Worm (Caenorhabditis elegans) whole organism, young adult: ENCODE data around the gene rfth-1.

Source experiments
- B0035.1 ChIP-seq: sonication (generic microtip); optimal IDR thresholded peaks from 2 replicates; lab custom pipeline; 2016; ENCODE audit warnings: missing genetic modification characterization, mild to moderate bottlenecking, missing compliant biosample characterization, missing genotype, missing genetic modification reagents
- B0261.1 ChIP-seq: sonication (generic microtip); optimal IDR thresholded peaks from 2 replicates; lab custom pipeline; 2016; ENCODE audit warnings: mild to moderate bottlenecking, missing genetic modification characterization, moderate library complexity, missing compliant biosample characterization
- B0336.3 ChIP-seq: fragments of 200-800 bp; sonication (Bioruptor generic); IDR thresholded peaks from 2 replicates; pipeline ENCODE4 v1.3.6; 2022; ENCODE audit warnings: missing genetic modification characterization, missing compliant biosample characterization
- C06A6.2 ChIP-seq: fragments of 200-800 bp; sonication (Bioruptor generic); conservative IDR thresholded peaks from 2 replicates; pipeline ENCODE4 v1.3.6; 2022; ENCODE audit warnings: missing genetic modification characterization, missing compliant biosample characterization
- D2030.7 ChIP-seq: fragments of 200-800 bp; sonication (Bioruptor generic); IDR thresholded peaks from 2 replicates; pipeline ENCODE4 v1.3.6; 2022; ENCODE audit warnings: missing genetic modification reagents, missing genetic modification characterization, missing compliant biosample characterization
- F52B5.7 ChIP-seq: sonication (generic microtip); optimal IDR thresholded peaks from 2 replicates; lab custom pipeline; 2016; ENCODE audit warnings: mild to moderate bottlenecking, missing genetic modification characterization, missing compliant biosample characterization
- F55B11.4 ChIP-seq: sonication (generic microtip); optimal IDR thresholded peaks from 2 replicates; lab custom pipeline; 2016; ENCODE audit warnings: missing compliant biosample characterization, missing genetic modification characterization, borderline replicate concordance; ENCODE audit not compliant: insufficient read depth
- F57C9.4 ChIP-seq: sonication (generic microtip); optimal IDR thresholded peaks from 2 replicates; lab custom pipeline; 2017; ENCODE audit warnings: mild to moderate bottlenecking, missing genetic modification characterization, missing compliant biosample characterization
- K12H6.12 ChIP-seq: fragments of 200-800 bp; sonication (Bioruptor generic); optimal IDR thresholded peaks from 2 replicates; lab custom pipeline; 2018; ENCODE audit warnings: mild to moderate bottlenecking, missing genetic modification characterization, missing compliant biosample characterization
- T26A5.8 ChIP-seq: sonication (generic microtip); optimal IDR thresholded peaks from 2 replicates; lab custom pipeline; 2016; ENCODE audit warnings: missing genetic modification characterization, missing compliant biosample characterization
- Y56A3A.18 ChIP-seq: fragments of 200-800 bp; sonication (Bioruptor generic); IDR thresholded peaks from 2 replicates; pipeline ENCODE4 v1.3.6; 2022; ENCODE audit warnings: missing genetic modification reagents, missing genetic modification characterization, missing compliant biosample characterization
- Y67H2A.10 ChIP-seq: fragments of 200-800 bp; sonication (Bioruptor generic); conservative IDR thresholded peaks from 2 replicates; pipeline ENCODE4 v1.3.6; 2022; ENCODE audit warnings: missing genetic modification reagents, missing genetic modification characterization, missing compliant biosample characterization
- Y79H2A.3 ChIP-seq: fragments of 200-800 bp; sonication (Bioruptor generic); conservative IDR thresholded peaks from 2 replicates; pipeline ENCODE4 v1.3.6; 2022; ENCODE audit warnings: missing genetic modification reagents, missing genetic modification characterization, missing compliant biosample characterization
- ama-1 ChIP-seq, 3 experiments: fragments of 150-350 bp in 1 of 3; sonication (generic microtip) in 2 of 3; optimal IDR thresholded peaks; 2 replicates each; lab custom pipeline; 2014 to 2018; ENCODE audit warnings: missing biosample characterization in 2 of 3, missing genetic modification characterization in 2 of 3, missing genetic modification reagents in 2 of 3
- bed-1 ChIP-seq: fragments of 200-800 bp; sonication (Bioruptor generic); IDR thresholded peaks from 2 replicates; pipeline ENCODE4 v1.3.6; 2022; ENCODE audit warnings: missing genetic modification reagents, missing genetic modification characterization, missing compliant biosample characterization
- cebp-1 ChIP-seq, 2 experiments: fragments of 200-800 bp in 1 of 2; sonication (Bioruptor generic) in 1 of 2; sonication (generic microtip) in 1 of 2; IDR thresholded peaks in 1 of 2; optimal IDR thresholded peaks in 1 of 2; 2 replicates each; pipeline versions ENCODE4 v1.3.6 to Lab custom; 2017 to 2022; ENCODE audit warnings: missing compliant biosample characterization in 2 of 2, missing genetic modification characterization in 2 of 2, mild to moderate bottlenecking in 1 of 2, missing genetic modification reagents in 1 of 2, moderate library complexity in 1 of 2
- cebp-2 ChIP-seq: fragments of 200-800 bp; sonication (Bioruptor generic); IDR thresholded peaks from 2 replicates; pipeline ENCODE4 v1.3.6; 2022; ENCODE audit warnings: missing genetic modification characterization, missing compliant biosample characterization
- ceh-27 ChIP-seq: fragments of 200-800 bp; sonication (Bioruptor generic); optimal IDR thresholded peaks from 2 replicates; lab custom pipeline; 2018; ENCODE audit warnings: mild to moderate bottlenecking, missing genetic modification characterization, moderate library complexity, missing compliant biosample characterization
- ceh-40 ChIP-seq: fragments of 200-800 bp; sonication (Bioruptor generic); IDR thresholded peaks from 2 replicates; pipeline ENCODE4 v1.3.6; 2022; ENCODE audit warnings: missing genetic modification characterization, missing compliant biosample characterization
- ceh-79 ChIP-seq: sonication (generic microtip); optimal IDR thresholded peaks from 2 replicates; lab custom pipeline; 2017; ENCODE audit warnings: mild to moderate bottlenecking, missing genetic modification characterization, missing compliant biosample characterization
- ceh-91 ChIP-seq: fragments of 200-800 bp; sonication (Bioruptor generic); IDR thresholded peaks from 2 replicates; pipeline ENCODE4 v1.3.6; 2022; ENCODE audit warnings: missing genetic modification reagents, missing genetic modification characterization, missing compliant biosample characterization
- chd-7 ChIP-seq: sonication (generic microtip); optimal IDR thresholded peaks from 2 replicates; lab custom pipeline; 2016; ENCODE audit warnings: mild to moderate bottlenecking, missing genetic modification characterization, moderate library complexity, missing compliant biosample characterization
- die-1 ChIP-seq: sonication (generic microtip); optimal IDR thresholded peaks from 2 replicates; lab custom pipeline; 2016; ENCODE audit warnings: missing genotype, mild to moderate bottlenecking, missing genetic modification characterization, missing compliant biosample characterization
- dpff-1 ChIP-seq: sonication (generic microtip); optimal IDR thresholded peaks from 2 replicates; lab custom pipeline; 2017; ENCODE audit warnings: mild to moderate bottlenecking, missing genetic modification characterization, missing compliant biosample characterization
- egl-18 ChIP-seq: fragments of 200-800 bp; sonication (Bioruptor generic); IDR thresholded peaks from 2 replicates; pipeline ENCODE4 v1.3.6; 2022; ENCODE audit warnings: missing genetic modification reagents, missing genetic modification characterization, missing compliant biosample characterization
- egrh-3 ChIP-seq: fragments of 200-800 bp; sonication (Bioruptor generic); IDR thresholded peaks from 2 replicates; pipeline ENCODE4 v1.3.6; 2022; ENCODE audit warnings: missing genetic modification reagents, missing genetic modification characterization, missing compliant biosample characterization
- fkh-3 ChIP-seq: sonication (generic microtip); optimal IDR thresholded peaks from 2 replicates; lab custom pipeline; 2016; ENCODE audit warnings: mild to moderate bottlenecking, missing genetic modification characterization, missing compliant biosample characterization
- hlh-12 ChIP-seq: sonication (generic microtip); optimal IDR thresholded peaks from 2 replicates; lab custom pipeline; 2016; ENCODE audit warnings: missing genetic modification characterization, missing compliant biosample characterization
- hrde-1 ChIP-seq: sonication (generic microtip); optimal IDR thresholded peaks from 2 replicates; lab custom pipeline; 2016; ENCODE audit warnings: missing genetic modification characterization, mild to moderate bottlenecking, missing compliant biosample characterization, moderate library complexity, missing genotype, missing genetic modification reagents, borderline replicate concordance
- hsf-1 ChIP-seq: fragments of 200-800 bp; sonication (Bioruptor generic); IDR thresholded peaks from 2 replicates; pipeline ENCODE4 v1.3.6; 2022; ENCODE audit warnings: missing genetic modification reagents, missing genetic modification characterization, missing compliant biosample characterization
- lag-1 ChIP-seq: fragments of 200-800 bp; sonication (Bioruptor generic); IDR thresholded peaks from 2 replicates; pipeline ENCODE4 v1.3.6; 2022; ENCODE audit warnings: missing genetic modification reagents, missing genetic modification characterization, missing compliant biosample characterization
- lin-35 ChIP-seq, 3 experiments: fragments of 150-350 bp in 2 of 3; sonication (generic microtip) in 1 of 3; optimal IDR thresholded peaks; 2 replicates each; lab custom pipeline; 2014 to 2018; ENCODE audit warnings: missing biosample characterization in 3 of 3, missing genetic modification characterization in 3 of 3, missing genetic modification reagents in 3 of 3
- lin-40 ChIP-seq: sonication (generic microtip); optimal IDR thresholded peaks from 2 replicates; lab custom pipeline; 2016; ENCODE audit warnings: missing genetic modification characterization, mild to moderate bottlenecking, missing compliant biosample characterization, missing genotype, missing genetic modification reagents
- madf-3 ChIP-seq: fragments of 200-800 bp; sonication (Bioruptor generic); IDR thresholded peaks from 2 replicates; pipeline ENCODE4 v1.3.6; 2022; ENCODE audit warnings: missing genetic modification reagents, missing genetic modification characterization, missing compliant biosample characterization
- madf-6 ChIP-seq: fragments of 200-800 bp; sonication (Bioruptor generic); IDR thresholded peaks from 2 replicates; pipeline ENCODE4 v1.3.6; 2022; ENCODE audit warnings: missing genetic modification reagents, missing genetic modification characterization, missing compliant biosample characterization
- mel-28 ChIP-seq: sonication (generic microtip); optimal IDR thresholded peaks from 2 replicates; lab custom pipeline; 2016; ENCODE audit warnings: borderline replicate concordance, mild to moderate bottlenecking, missing genetic modification characterization, missing compliant biosample characterization
- mes-4 ChIP-seq: sonication (generic microtip); optimal IDR thresholded peaks from 2 replicates; lab custom pipeline; 2016; ENCODE audit warnings: missing genotype, missing genetic modification characterization, missing compliant biosample characterization
- nfya-1 ChIP-seq: sonication (generic microtip); optimal IDR thresholded peaks from 2 replicates; lab custom pipeline; 2017; ENCODE audit warnings: antibody characterized with exemption, missing compliant biosample characterization, missing genetic modification characterization, borderline replicate concordance; ENCODE audit not compliant: insufficient read depth
- nfyb-1 ChIP-seq: fragments of 200-800 bp; sonication (Bioruptor generic); IDR thresholded peaks from 2 replicates; pipeline ENCODE4 v1.3.6; 2022; ENCODE audit warnings: missing genetic modification reagents, missing genetic modification characterization, missing compliant biosample characterization
- nhr-27 ChIP-seq: fragments of 200-800 bp; sonication (Bioruptor generic); optimal IDR thresholded peaks from 2 replicates; lab custom pipeline; 2018; ENCODE audit warnings: mild to moderate bottlenecking, missing genetic modification characterization, moderate library complexity, missing compliant biosample characterization
- nhr-90 ChIP-seq: sonication (generic microtip); optimal IDR thresholded peaks from 2 replicates; lab custom pipeline; 2016; ENCODE audit warnings: missing genotype, mild to moderate bottlenecking, missing genetic modification characterization, missing compliant biosample characterization
- repo-1 ChIP-seq: sonication (generic microtip); optimal IDR thresholded peaks from 2 replicates; lab custom pipeline; 2017; ENCODE audit warnings: mild to moderate bottlenecking, missing genetic modification characterization, missing compliant biosample characterization
- snpc-4 ChIP-seq, 5 experiments: fragments of 150-350 bp in 1 of 5; sonication (generic microtip) in 4 of 5; optimal IDR thresholded peaks; 2 replicates each; lab custom pipeline; 2014 to 2018; ENCODE audit warnings: missing genetic modification characterization in 5 of 5, missing biosample characterization in 3 of 5, antibody characterized with exemption in 2 of 5, mild to moderate bottlenecking in 2 of 5, missing compliant biosample characterization in 2 of 5, missing genotype in 2 of 5, moderate library complexity in 2 of 5, missing genetic modification reagents in 1 of 5
- sptf-2 ChIP-seq: fragments of 200-800 bp; sonication (Bioruptor generic); optimal IDR thresholded peaks from 2 replicates; lab custom pipeline; 2018; ENCODE audit warnings: mild to moderate bottlenecking, missing genetic modification characterization, missing compliant biosample characterization
- zim-3 ChIP-seq: sonication (generic microtip); optimal IDR thresholded peaks from 2 replicates; lab custom pipeline; 2017; ENCODE audit warnings: mild to moderate bottlenecking, missing genetic modification characterization, moderate library complexity, missing compliant biosample characterization
- ztf-22 ChIP-seq: fragments of 200-800 bp; sonication (Bioruptor generic); optimal IDR thresholded peaks from 2 replicates; lab custom pipeline; 2018; ENCODE audit warnings: mild to moderate bottlenecking, missing genetic modification characterization, moderate library complexity, missing compliant biosample characterization
- ztf-26 ChIP-seq: sonication (generic microtip); optimal IDR thresholded peaks from 2 replicates; lab custom pipeline; 2017; ENCODE audit warnings: missing genetic modification characterization, missing compliant biosample characterization

The rfth-1 gene

DNA sequence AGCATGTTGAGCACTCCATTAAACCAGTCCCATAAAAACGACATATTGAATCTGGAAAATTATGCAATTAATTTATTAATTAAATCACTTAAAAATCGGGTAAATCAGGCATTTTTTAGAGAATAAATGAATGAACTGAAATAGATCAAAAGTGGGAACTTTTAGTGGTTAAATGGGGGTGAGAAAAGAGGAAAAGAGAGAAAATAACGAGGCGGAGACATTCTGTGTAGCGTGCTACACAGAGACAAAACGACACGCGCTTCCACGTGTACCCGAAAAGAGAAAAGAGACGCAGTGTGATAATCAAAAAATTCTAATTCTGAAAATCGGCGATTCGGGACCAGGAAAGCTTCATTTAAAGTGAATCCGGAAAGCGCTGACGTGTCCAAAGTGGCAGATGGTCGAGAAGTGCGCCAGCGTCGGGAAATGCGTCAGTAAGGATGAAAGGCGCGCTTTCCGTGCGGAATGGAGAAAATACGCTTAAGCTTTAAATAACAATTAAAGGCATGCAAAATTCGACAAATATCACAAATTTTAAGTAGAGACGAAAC is 2.2 kb upstream of the rfth-1 start, which contains the start of gene sar-1 (continued):
- TF ChIP-seq B0336.3 = peak; percentile 74
- TF ChIP-seq ceh-79 (tag; lab: Kevin White, UChicago) = no peak
- no peak for TF ChIP-seq lag-1 (GFP tag; lab: Robert Waterston, UW)
- TF ChIP-seq zim-3 (tag; lab: Kevin White, UChicago) = no peak
- no peak for TF ChIP-seq Y67H2A.10 (GFP tag; lab: Robert Waterston, UW)
- TF ChIP-seq nfya-1 (tag; lab: Kevin White, UChicago) = no peak
- no peak for TF ChIP-seq B0261.1 (tag; lab: Kevin White, UChicago)
- TF ChIP-seq sptf-2 (GFP tag; lab: Kevin White, UChicago) = no peak
- no peak for TF ChIP-seq die-1 (tag; lab: Kevin White, UChicago)
- no peak for TF ChIP-seq fkh-3 (tag; lab: Kevin White, UChicago)
- TF ChIP-seq ztf-22 (GFP tag; lab: Kevin White, UChicago) = no peak
- no peak for TF ChIP-seq cebp-1 (GFP tag; IDR thresholded peaks at IDR 0.05; lab: Robert Waterston, UW)
- TF ChIP-seq cebp-1 (tag; optimal IDR thresholded peaks at IDR 0.05; lab: Kevin White, UChicago) = peak; percentile 71
- TF ChIP-seq ama-1 (optimal IDR thresholded peaks at IDR 0.05; lab: Kevin White, UChicago) = no peak
- no peak for TF ChIP-seq ama-1 (GFP tag; optimal IDR thresholded peaks at IDR 0.05; lab: Kevin White, UChicago)
- no peak for TF ChIP-seq dpff-1 (tag; lab: Kevin White, UChicago)
- TF ChIP-seq mes-4 (tag; lab: Kevin White, UChicago) = no peak
- no peak for TF ChIP-seq Y79H2A.3 (GFP tag; lab: Robert Waterston, UW)
- peak; percentile 75 for TF ChIP-seq madf-6 (GFP tag; lab: Robert Waterston, UW)
- TF ChIP-seq mel-28 (tag; lab: Kevin White, UChicago) = no peak
- peak; percentile 57 for TF ChIP-seq K12H6.12 (tag; lab: Kevin White, UChicago)
- TF ChIP-seq lin-40 (tag; lab: Kevin White, UChicago) = peak; percentile 86
- no peak for TF ChIP-seq T26A5.8
- no peak for TF ChIP-seq hlh-12 (tag; lab: Kevin White, UChicago)
- TF ChIP-seq ceh-40 (GFP tag; lab: Robert Waterston, UW) = no peak
- peak; percentile 68 for TF ChIP-seq chd-7
- TF ChIP-seq cebp-2 (GFP tag; lab: Robert Waterston, UW) = no peak
- TF ChIP-seq egrh-3 (GFP tag; lab: Robert Waterston, UW) = no peak
- peak; percentile 39 for TF ChIP-seq repo-1 (tag; lab: Kevin White, UChicago)
- peak; percentile 51 for TF ChIP-seq ztf-26
- no peak for TF ChIP-seq egl-18 (GFP tag; lab: Robert Waterston, UW)
- no peak for TF ChIP-seq snpc-4 (GFP tag; optimal IDR thresholded peaks at IDR 0.05; lab: Kevin White, UChicago)
- TF ChIP-seq snpc-4 (tag; optimal IDR thresholded peaks at IDR 0.05; lab: Kevin White, UChicago) = peak in 2 of 4 experiments; percentile 65 to 70
- TF ChIP-seq madf-3 = no peak
- peak; percentile 61; the same call in 1 of the 2 replicates for TF ChIP-seq hsf-1 (GFP tag; lab: Robert Waterston, UW)
- peak in 2 of 3 experiments; percentile 43 to 76 for TF ChIP-seq lin-35 (GFP tag; optimal IDR thresholded peaks at IDR 0.05; lab: Kevin White, UChicago)
- peak; percentile 16 for TF ChIP-seq ceh-27 (GFP tag; lab: Kevin White, UChicago)
- no peak for TF ChIP-seq nhr-90
- TF ChIP-seq F52B5.7 (tag; lab: Kevin White, UChicago) = no peak
- TF ChIP-seq C06A6.2 (GFP tag; lab: Robert Waterston, UW) = 0 out of 2 replicates have a peak, but pooled peaks have one; percentile 34
- no peak for TF ChIP-seq nhr-27 (tag; lab: Kevin White, UChicago)
- no peak for TF ChIP-seq F55B11.4
- no peak for TF ChIP-seq B0035.1 (tag; lab: Kevin White, UChicago)
- no peak for TF ChIP-seq hrde-1 (tag; lab: Kevin White, UChicago)
- TF ChIP-seq D2030.7 (GFP tag; lab: Robert Waterston, UW) = peak; percentile 66
- no peak for TF ChIP-seq F57C9.4 (tag; lab: Kevin White, UChicago)
- TF ChIP-seq Y56A3A.18 = peak; percentile 40; the same call in 1 of the 2 replicates
- TF ChIP-seq ceh-91 (GFP tag; lab: Robert Waterston, UW) = 0 out of 2 replicates have a peak, but pooled peaks have one; percentile 43
- TF ChIP-seq bed-1 (GFP tag; lab: Robert Waterston, UW) = no peak
- TF ChIP-seq nfyb-1 (GFP tag; lab: Robert Waterston, UW) = peak; percentile 65
